Worm (Caenorhabditis elegans) whole organism, early embryonic: ENCODE measurements around the gene alg-4.

Experiments
- B0310.2 ChIP-seq: sonication (generic microtip); optimal IDR thresholded peaks from 2 replicates; lab custom pipeline; 2016; ENCODE audit warnings: mild to moderate bottlenecking, missing genetic modification characterization, missing compliant biosample characterization
- aly-1 ChIP-seq: sonication (generic microtip); optimal IDR thresholded peaks from 2 replicates; lab custom pipeline; 2016; ENCODE audit warnings: missing genetic modification characterization, missing compliant biosample characterization
- ama-1 ChIP-seq: fragments of 150-350 bp; optimal IDR thresholded peaks from 2 replicates; lab custom pipeline; 2014
- hnd-1 ChIP-seq: sonication (generic microtip); optimal IDR thresholded peaks from 2 replicates; lab custom pipeline; 2016; ENCODE audit warnings: missing genetic modification characterization, missing compliant biosample characterization
- pes-1 ChIP-seq: fragments of 200-800 bp; sonication (Bioruptor generic); IDR thresholded peaks from 2 replicates; pipeline ENCODE4 v1.3.6; 2022; ENCODE audit warnings: missing genetic modification reagents, missing genetic modification characterization, missing compliant biosample characterization
- tra-4 ChIP-seq: sonication (generic microtip); optimal IDR thresholded peaks from 2 replicates; lab custom pipeline; 2017; ENCODE audit warnings: missing genetic modification characterization, missing compliant biosample characterization

DNA sequence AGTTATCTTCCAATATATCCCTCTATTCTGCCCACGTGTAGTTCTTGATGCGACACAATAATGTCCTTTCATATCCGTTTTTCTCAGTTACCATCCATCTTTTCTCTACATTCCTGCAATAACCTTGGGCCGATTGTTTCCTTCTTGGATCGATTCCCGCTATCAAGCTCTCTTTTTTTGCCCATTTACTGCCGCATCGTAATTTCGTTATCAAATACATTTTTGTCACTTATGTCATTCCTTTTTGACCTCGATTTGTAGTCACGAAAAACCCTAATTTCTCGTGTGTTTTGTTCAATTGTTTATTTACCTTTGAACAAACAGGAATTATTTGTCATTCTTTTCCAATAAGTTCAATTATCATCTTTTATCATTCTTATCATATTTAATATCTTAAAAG is 41.3 kb downstream of the alg-4 start:
- TF ChIP-seq aly-1 (tag; lab: Kevin White, UChicago) (no peak), tra-4 (tag; lab: Kevin White, UChicago) (no peak), ama-1 (lab: Kevin White, UChicago) (no peak), hnd-1 (tag; lab: Kevin White, UChicago) (no peak), B0310.2 (no peak), pes-1 (GFP tag; lab: Robert Waterston, UW) (no peak)
